Fruit fly (Drosophila melanogaster): ENCODE results near the gene PIG-S.
A peak's percentile ranks its signal among the peaks of the same experiment; 100 is the strongest.

Gene PIG-S

dm6 chr3R:24870389-24871048 lies 47.1 kb downstream of the PIG-S start, which contains the start of gene CycB3:
Gene CycB3, minus strand, starts transcription at chr3R:24870816.
- TF ChIP-seq tj (GFP tag; optimal IDR thresholded peaks at IDR 0.05) (no peak), bab1 (GFP tag; optimal IDR thresholded peaks at IDR 0.05) (peak; percentile 57), CG7045 (GFP tag; optimal IDR thresholded peaks at IDR 0.05) (no peak), cnc (optimal IDR thresholded peaks at IDR 0.05) (no peak), CG12768 (GFP tag; optimal IDR thresholded peaks at IDR 0.05) (no peak), Mnt (GFP tag; optimal IDR thresholded peaks at IDR 0.05) (no peak), CG11617 (GFP tag; optimal IDR thresholded peaks at IDR 0.05) (no peak), CG5204 (GFP tag; optimal IDR thresholded peaks at IDR 0.05) (no peak), CG33017 (tag; optimal IDR thresholded peaks at IDR 0.05) (no peak), CG14711 (tag; optimal IDR thresholded peaks at IDR 0.05) (no peak), toe (GFP tag; optimal IDR thresholded peaks at IDR 0.05) (no peak), CG1620 (GFP tag; optimal IDR thresholded peaks at IDR 0.05) (no peak), Clk (GFP tag; optimal IDR thresholded peaks at IDR 0.05) (no peak), Crg-1 (GFP tag; optimal IDR thresholded peaks at IDR 0.05) (no peak), Hr96 (GFP tag; optimal IDR thresholded peaks at IDR 0.05) (no peak), cic (GFP tag; optimal IDR thresholded peaks at IDR 0.05) (no peak), kay (GFP tag; ENCODE audit: borderline replicate concordance) (no peak), pad (GFP tag; optimal IDR thresholded peaks at IDR 0.05) (peak; percentile 32), ovo (GFP tag; optimal IDR thresholded peaks at IDR 0.05) (peak; percentile 57), CG7101 (tag; optimal IDR thresholded peaks at IDR 0.05) (peak; percentile 13)

dm6 chr3R:24867956-24868355 lies 49.7 kb downstream of the PIG-S start:
- no peak for TF ChIP-seq cic (GFP tag; optimal IDR thresholded peaks at IDR 0.05)
- TF ChIP-seq cnc (optimal IDR thresholded peaks at IDR 0.05), result no peak
- TF ChIP-seq ovo (GFP tag; optimal IDR thresholded peaks at IDR 0.05), result no peak
- no peak for TF ChIP-seq Mnt (GFP tag; optimal IDR thresholded peaks at IDR 0.05)
- TF ChIP-seq CG1620 (GFP tag; optimal IDR thresholded peaks at IDR 0.05), result no peak
- TF ChIP-seq tj (GFP tag; optimal IDR thresholded peaks at IDR 0.05), result no peak
- no peak for TF ChIP-seq kay (GFP tag; ENCODE audit: borderline replicate concordance)
- TF ChIP-seq toe (GFP tag; optimal IDR thresholded peaks at IDR 0.05), result no peak
- no peak for TF ChIP-seq bab1 (GFP tag; optimal IDR thresholded peaks at IDR 0.05)
- no peak for TF ChIP-seq Crg-1 (GFP tag; optimal IDR thresholded peaks at IDR 0.05)
- no peak for TF ChIP-seq CG14711 (tag; optimal IDR thresholded peaks at IDR 0.05)

dm6 chr3R:24866976-24867375 lies 50.7 kb downstream of the PIG-S start:
- TF ChIP-seq Clk (GFP tag; optimal IDR thresholded peaks at IDR 0.05) (no peak), pad (GFP tag; optimal IDR thresholded peaks at IDR 0.05) (no peak), CG7101 (tag; optimal IDR thresholded peaks at IDR 0.05) (no peak), CG33017 (tag; optimal IDR thresholded peaks at IDR 0.05) (no peak), tj (GFP tag; optimal IDR thresholded peaks at IDR 0.05) (no peak), toe (GFP tag; optimal IDR thresholded peaks at IDR 0.05) (no peak), CG1620 (GFP tag; optimal IDR thresholded peaks at IDR 0.05) (no peak), CG5204 (GFP tag; optimal IDR thresholded peaks at IDR 0.05) (no peak), CG14711 (tag; optimal IDR thresholded peaks at IDR 0.05) (no peak), CG12768 (GFP tag; optimal IDR thresholded peaks at IDR 0.05) (no peak), ovo (GFP tag; optimal IDR thresholded peaks at IDR 0.05) (no peak), Crg-1 (GFP tag; optimal IDR thresholded peaks at IDR 0.05) (no peak), kay (GFP tag; ENCODE audit: borderline replicate concordance) (no peak), cnc (optimal IDR thresholded peaks at IDR 0.05) (no peak), CG7045 (GFP tag; optimal IDR thresholded peaks at IDR 0.05) (no peak), Mnt (GFP tag; optimal IDR thresholded peaks at IDR 0.05) (no peak), CG11617 (GFP tag; optimal IDR thresholded peaks at IDR 0.05) (no peak)

dm6 chr3R:24864719-24865400 lies 52.8 kb downstream of the PIG-S start, which contains the start of the genes Srg1 and Elal:
Gene Srg1, minus strand, starts transcription at chr3R:24864732.
Gene Elal, plus strand, starts transcription at chr3R:24865350.
- TF ChIP-seq Clk (GFP tag; optimal IDR thresholded peaks at IDR 0.05), result no peak
- TF ChIP-seq CG5204 (GFP tag; optimal IDR thresholded peaks at IDR 0.05), result no peak
- TF ChIP-seq Crg-1 (GFP tag; optimal IDR thresholded peaks at IDR 0.05), result no peak
- TF ChIP-seq CG14711 (tag; optimal IDR thresholded peaks at IDR 0.05), result peak; percentile 32
- no peak for TF ChIP-seq ovo (GFP tag; optimal IDR thresholded peaks at IDR 0.05)
- peak; percentile 70 for TF ChIP-seq CG33017 (tag; optimal IDR thresholded peaks at IDR 0.05)
- peak; percentile 6 for TF ChIP-seq CG11617 (GFP tag; optimal IDR thresholded peaks at IDR 0.05)
- TF ChIP-seq cic (GFP tag; optimal IDR thresholded peaks at IDR 0.05), result peak; percentile 68
- peak; percentile 65 for TF ChIP-seq CG7101 (tag; optimal IDR thresholded peaks at IDR 0.05)
- TF ChIP-seq CG12768 (GFP tag; optimal IDR thresholded peaks at IDR 0.05), result peak; percentile 16
- TF ChIP-seq Mnt (GFP tag; optimal IDR thresholded peaks at IDR 0.05), result peak; percentile 50
- no peak for TF ChIP-seq pad (GFP tag; optimal IDR thresholded peaks at IDR 0.05)
- peak; percentile 27 for TF ChIP-seq tj (GFP tag; optimal IDR thresholded peaks at IDR 0.05)

dm6 chr3R:24863894-24864293 lies 53.8 kb downstream of the PIG-S start:
- TF ChIP-seq CG7045 (GFP tag; optimal IDR thresholded peaks at IDR 0.05) (no peak), pad (GFP tag; optimal IDR thresholded peaks at IDR 0.05) (no peak), cnc (optimal IDR thresholded peaks at IDR 0.05) (no peak), CG33017 (tag; optimal IDR thresholded peaks at IDR 0.05) (no peak), Hr96 (GFP tag; optimal IDR thresholded peaks at IDR 0.05) (no peak)

Data from whole organism, adult.